Fruit fly (Drosophila melanogaster): ENCODE results near the gene Taf13.

The Taf13 gene

DNA sequence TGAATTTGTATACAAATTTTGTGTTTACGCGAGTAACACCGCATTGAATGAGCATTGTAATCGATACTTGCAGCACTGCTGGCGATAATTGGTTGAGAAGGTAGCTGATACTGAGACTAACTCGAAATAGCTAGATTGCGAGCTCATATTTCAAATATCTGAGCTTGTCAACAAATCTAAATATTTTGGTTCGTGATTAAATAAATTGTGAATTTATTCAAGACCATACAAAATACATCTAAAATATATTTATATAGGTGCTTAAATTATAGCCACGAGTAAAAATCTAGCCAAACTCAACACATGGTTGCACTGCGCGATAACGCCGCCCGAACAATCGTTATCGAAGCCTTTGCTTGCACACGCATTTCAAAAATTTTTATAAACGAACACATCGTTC, at the start of gene Taf13, which contains the start of gene nesd:
Taf13 (minus strand) TSS at position 56 of the 400 bp plus-strand sequence.
nesd (plus strand) TSS at position 179 of the 400 bp plus-strand sequence.
- peak; percentile 60 for TF ChIP-seq CG17801 (GFP tag; optimal IDR thresholded peaks at IDR 0.05; ENCODE audit: partially characterized antibody)

DNA sequence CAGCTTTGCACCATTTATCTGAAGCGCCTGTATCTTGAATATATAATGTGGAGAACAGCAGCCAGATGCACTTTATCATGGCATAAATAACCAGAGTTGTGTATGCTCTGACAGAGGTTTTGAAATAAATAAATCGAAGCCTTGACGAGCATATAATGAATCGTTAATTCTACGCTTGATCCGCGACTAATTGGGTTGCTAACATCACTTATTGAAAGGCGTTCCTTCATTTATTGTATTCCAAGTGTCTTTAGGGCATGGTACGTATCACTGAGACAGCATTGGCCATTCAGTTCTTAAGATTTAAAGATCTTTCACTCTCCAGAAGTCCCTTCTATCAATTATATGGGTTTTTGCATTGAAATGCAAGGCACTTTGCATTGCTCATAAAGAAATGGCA, 41.2 kb upstream of the Taf13 start, which contains the start of gene CG10651:
CG10651 (minus strand) TSS at position 101 of the 400 bp plus-strand sequence.
- no peak for TF ChIP-seq CG17801 (GFP tag; optimal IDR thresholded peaks at IDR 0.05; ENCODE audit: partially characterized antibody)

DNA sequence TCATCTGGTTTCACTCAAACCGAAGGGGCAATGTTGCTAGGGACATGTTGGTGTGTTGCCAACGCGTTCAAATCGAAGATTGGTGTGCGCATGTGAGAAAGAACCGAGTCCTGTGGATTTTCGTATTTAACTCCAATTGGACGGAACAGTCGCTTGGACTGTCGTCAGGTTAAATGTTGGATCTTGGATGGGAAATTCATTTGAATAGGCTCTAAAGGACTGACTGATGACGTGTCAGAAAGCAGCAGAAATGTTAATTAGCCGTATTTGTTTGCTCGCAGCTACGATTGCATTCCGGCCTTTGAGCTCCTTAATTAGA, 27.5 kb upstream of the Taf13 start:
- no peak for TF ChIP-seq CG17801 (GFP tag; optimal IDR thresholded peaks at IDR 0.05; ENCODE audit: partially characterized antibody)

DNA sequence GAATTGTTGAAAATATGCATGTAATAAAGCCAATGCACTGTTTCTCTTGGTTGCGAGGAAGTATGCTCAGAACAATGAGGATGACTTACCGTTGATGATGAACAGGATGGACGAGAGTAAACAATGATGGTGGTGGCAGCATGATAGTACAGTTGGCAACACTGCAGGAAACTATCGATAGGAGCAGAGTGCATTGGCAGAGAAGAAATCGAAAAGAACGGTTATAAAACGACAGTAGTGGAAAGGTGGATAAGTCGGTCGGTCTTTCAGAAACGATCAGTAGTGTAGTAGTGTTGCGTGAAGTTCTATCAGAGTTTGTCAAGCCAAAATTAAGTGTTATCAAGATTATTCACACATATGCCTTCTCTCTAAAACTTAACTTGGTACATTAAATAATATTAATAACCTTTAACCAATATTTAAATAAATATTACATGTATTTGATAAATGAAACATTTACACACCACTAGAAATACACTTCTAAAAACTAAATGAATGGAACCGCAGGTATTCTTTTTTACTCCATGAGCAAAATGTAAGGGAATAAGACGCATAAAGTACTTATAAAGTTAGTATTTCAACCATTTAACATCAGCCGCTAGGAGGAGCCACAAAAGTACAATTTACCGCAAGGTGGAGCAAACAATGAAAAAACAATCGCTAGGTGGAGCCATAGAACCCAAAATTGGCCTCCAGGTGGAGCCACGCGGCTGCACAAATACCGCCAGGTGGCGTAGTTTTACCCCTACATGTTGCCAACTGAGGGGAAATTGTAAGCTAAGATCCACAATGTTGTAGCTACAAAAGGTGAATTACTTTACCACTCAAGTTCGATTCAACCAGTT, 27.0 kb upstream of the Taf13 start:
- TF ChIP-seq CG17801 (GFP tag; optimal IDR thresholded peaks at IDR 0.05; ENCODE audit: partially characterized antibody), result peak; percentile 15

DNA sequence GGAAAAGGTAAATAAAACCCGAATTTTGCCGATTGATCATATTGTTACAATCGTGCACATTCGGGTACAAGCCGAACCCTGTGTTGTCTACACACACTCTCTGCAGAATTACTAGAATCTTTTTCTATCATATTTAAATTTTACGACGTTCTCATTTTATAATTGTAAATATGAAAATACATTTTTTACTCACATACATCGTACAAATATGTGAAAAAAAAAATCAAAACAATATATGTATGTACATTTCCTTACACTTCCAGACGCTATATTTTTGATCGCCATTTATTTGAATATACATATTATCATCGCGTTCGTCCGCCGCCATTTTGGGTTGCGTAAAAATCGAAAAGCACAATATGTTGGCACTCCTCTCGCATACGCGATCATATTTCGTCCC, 24.1 kb upstream of the Taf13 start:
- TF ChIP-seq CG17801 (GFP tag; optimal IDR thresholded peaks at IDR 0.05; ENCODE audit: partially characterized antibody), result no peak

DNA sequence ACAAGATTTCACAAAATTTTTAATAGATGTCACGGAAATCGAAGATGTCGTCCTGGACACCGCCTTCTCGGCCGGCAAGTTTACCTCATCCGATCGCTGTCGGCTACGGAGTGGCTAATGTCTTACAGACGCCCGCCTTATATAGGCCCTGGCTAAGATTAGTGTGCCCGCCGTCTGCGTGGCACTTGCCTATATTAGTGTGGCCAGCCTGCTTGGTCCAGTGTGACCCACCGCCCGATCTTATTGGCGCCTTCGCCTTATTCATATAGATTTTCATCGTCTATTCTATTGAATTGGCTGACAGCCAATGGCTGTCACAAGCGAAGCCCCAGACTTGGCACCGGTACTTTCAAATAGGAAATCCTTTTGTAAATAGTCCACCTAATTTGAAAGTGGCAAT, 22.2 kb upstream of the Taf13 start:
- no peak for TF ChIP-seq CG17801 (GFP tag; optimal IDR thresholded peaks at IDR 0.05; ENCODE audit: partially characterized antibody)

DNA sequence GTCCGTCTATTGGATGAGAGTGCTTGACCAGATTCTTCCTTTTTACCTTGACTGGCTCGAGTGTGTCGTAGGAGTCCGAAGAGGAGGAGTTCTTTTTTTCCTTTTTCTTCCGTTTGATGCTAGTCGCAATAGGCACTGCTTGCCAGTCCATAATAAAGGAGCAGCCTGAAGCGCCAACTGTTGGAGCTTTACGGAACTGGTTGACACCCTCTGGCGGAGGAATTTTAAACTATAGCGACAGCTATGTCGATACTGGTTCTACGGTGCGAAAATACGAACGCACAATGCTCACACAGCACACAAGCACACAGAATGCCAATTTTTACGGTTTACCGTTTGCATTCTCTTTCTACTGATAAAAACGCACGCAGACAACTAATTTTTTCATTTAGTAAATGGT, 12.9 kb upstream of the Taf13 start:
- TF ChIP-seq CG17801 (GFP tag; optimal IDR thresholded peaks at IDR 0.05; ENCODE audit: partially characterized antibody), result no peak

DNA sequence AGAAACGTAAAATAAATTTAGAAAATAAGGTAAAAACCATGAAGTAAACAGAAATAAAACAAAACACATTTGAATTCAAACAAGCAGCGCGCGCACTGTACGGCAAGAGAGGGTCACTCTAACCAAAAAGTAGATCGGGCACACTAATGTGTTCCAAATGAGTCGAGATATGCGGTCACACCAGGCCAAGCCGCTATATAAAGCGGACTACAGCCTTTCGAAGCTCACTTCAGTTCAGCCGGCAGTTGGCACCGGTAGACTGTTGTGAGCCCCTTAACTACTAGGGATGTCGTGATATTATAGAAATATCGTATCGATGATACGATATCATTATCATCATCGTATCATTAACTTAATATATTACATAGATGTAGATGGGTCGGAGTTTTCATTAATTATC, 10.9 kb upstream of the Taf13 start:
- TF ChIP-seq CG17801 (GFP tag; optimal IDR thresholded peaks at IDR 0.05; ENCODE audit: partially characterized antibody), result peak; percentile 4

DNA sequence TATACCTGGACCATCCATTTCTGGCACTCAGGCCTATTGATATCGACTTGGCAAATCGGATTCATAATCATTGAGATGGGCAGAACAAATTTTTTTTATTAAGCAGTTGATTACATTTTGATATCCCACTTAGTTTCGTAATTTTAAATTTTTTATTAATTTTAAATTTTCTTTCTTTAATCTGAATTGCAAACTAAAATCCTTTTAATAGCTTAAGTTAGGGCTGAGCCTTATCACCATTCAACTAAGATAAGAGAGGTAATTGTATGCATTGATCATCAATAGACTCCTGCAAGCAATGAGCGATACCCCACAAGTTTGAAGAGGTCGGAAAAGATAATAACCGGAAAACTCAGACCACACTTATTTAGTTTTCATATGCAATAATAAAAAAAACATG, 10.4 kb upstream of the Taf13 start, which contains the start of gene CG13970:
CG13970 (minus strand) TSS at position 101 of the 400 bp plus-strand sequence.
- TF ChIP-seq CG17801 (GFP tag; optimal IDR thresholded peaks at IDR 0.05; ENCODE audit: partially characterized antibody), result no peak

DNA sequence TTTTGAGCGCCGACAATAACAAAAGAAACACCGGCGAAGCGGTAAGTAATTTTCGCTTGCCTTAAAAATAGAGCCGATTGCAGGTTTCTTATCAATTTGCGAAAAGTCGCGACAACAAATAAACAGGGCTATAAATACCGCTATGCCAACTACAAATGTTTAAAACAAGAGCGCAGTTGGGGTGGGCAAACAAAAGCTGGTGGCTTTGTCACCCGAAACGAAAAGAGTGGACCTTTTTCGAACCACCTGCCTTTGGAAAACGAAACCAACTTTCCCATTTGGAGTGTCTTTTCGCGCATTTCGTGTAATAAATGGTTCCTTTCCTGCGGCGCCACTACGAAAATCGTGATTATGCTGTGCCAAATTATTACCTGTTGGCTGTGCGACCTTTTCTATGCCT, 4.5 kb upstream of the Taf13 start:
- TF ChIP-seq CG17801 (GFP tag; optimal IDR thresholded peaks at IDR 0.05; ENCODE audit: partially characterized antibody), result no peak

DNA sequence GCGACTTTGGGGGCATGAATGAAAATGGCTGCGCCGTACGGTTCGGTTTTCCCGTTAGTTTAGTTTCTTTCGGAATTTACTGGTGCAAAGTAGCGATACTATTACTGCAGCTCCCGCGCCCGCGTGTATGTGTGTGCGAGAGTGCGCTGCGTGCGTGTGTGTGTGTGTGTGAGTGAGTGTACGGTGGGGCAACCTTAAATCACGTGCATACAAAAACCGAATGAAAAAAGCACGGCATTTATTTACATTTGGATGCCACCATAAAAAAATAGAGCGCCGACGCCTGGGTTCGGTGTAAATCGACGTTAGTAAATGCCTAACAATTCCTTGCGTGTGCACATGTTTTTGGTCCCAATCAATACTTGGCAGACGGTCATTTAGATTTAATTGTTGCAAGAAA, 4.1 kb upstream of the Taf13 start:
- TF ChIP-seq CG17801 (GFP tag; optimal IDR thresholded peaks at IDR 0.05; ENCODE audit: partially characterized antibody), result no peak

DNA sequence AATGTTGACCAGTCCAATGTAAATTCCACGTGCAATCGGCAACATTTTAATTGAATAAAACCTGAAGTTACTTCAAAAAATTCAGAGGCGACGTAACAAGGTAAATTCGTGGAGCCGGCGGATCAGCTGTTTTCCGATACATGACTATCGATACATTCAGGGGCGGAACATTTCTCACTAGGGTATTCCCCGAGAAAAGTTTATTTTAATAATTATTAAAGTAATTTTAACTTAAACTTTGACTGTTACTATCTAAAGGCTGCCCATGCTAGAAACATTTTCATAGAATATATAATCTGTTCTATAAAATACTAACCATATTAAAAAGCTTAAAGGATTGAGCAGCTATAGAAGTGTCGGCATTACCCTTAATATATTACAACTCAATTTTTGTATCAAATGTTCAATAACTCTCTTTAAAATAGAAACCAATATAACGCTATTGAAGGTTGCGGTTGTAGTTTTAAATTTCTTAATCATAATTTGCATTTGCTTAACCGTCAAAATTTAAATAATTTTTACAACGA, 3.5 kb upstream of the Taf13 start, which contains the start of the genes mRpS18B and Kua:
mRpS18B (minus strand) TSS at position 149 of the 527 bp plus-strand sequence.
Kua (plus strand) TSS at position 477 of the 527 bp plus-strand sequence.
- TF ChIP-seq CG17801 (GFP tag; optimal IDR thresholded peaks at IDR 0.05; ENCODE audit: partially characterized antibody), result no peak

DNA sequence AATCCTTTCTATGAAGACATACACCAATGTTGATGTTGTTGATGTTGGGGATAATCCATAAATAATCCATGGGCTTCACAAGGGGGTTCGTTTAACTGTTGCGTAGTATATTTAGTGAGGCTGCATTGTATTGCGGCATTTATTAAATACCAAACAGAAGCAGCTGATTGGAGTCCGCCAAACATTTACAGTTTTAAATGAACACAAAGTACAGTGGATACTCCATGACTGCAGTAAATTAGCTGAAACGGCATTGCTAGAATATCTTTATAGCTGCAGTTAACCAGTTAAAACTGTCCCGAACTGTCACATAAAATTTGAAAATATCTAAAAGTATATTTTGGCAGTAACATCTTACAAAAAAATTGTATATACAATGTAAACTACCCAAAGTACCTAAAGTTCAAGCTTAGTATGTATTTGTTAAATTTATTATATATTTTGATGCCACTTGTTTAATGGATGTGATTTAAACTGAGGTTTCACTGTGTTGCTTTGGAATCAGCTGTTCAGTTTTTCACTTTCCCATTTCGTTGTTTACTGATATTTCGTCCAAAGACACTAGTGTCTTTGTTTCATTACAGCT, 2.5 kb downstream of the Taf13 start, which contains the start of the genes CG10747 and Pyroxd1:
CG10747 (minus strand) TSS at position 255 of the 586 bp plus-strand sequence.
Pyroxd1 (plus strand) TSS at position 342 of the 586 bp plus-strand sequence.
- peak; percentile 99 for TF ChIP-seq CG17801 (GFP tag; optimal IDR thresholded peaks at IDR 0.05; ENCODE audit: partially characterized antibody)

DNA sequence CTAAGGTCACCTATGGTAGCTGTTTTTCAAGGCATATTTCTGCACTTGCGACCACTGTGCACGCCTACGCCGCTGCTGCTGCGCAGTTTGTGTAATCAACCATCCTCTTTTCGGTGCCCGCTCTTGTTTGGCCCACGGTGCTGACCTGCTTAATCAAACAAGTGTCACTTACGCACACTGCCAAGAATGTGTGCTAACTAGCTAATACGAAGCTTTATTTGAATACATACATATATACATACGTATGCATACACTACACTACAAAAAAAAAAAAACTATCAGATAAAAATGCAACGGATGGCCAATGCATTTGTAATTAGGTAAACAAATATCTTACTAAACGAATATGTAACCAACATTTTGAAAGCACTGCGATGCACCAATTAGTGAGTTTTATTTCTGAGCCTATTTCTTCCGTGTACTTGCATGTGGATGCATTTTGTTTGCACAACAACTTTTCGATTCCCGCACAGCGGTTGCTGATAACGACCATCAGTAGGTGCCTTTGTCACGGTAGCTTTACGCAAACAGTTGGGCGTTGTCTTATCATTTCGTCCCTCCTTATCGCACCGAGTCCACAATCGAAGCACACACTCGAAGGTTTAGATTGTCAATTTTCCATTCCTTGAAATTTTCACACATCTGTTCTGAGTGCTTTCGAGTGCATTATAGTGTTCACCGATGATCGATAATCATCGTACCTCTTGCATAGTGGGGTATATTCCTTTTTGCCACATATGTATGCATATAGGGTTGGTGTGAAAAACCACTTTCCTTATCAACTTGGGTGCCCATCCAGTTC, 7.2 kb downstream of the Taf13 start:
- TF ChIP-seq CG17801 (GFP tag; optimal IDR thresholded peaks at IDR 0.05; ENCODE audit: partially characterized antibody), result peak; percentile 36

Data from ovary, adult (tissue).